Fruit fly (Drosophila melanogaster) whole organism, embryonic: ENCODE results near the gene hyd.

Source experiments
- B-H2 ChIP-seq: fragments of 200-800 bp; sonication (Bioruptor generic); optimal IDR thresholded peaks from 2 replicates; lab custom pipeline; 2018; ENCODE audit warnings: missing biosample characterization, mild to moderate bottlenecking, missing genetic modification characterization
- CG10431 ChIP-seq: fragments of 200-800 bp; sonication (Bioruptor generic); optimal IDR thresholded peaks from 3 replicates; lab custom pipeline; 2018; ENCODE audit warnings: missing biosample characterization, mild to moderate bottlenecking, missing genetic modification characterization
- CG11456 ChIP-seq: fragments of 200-800 bp; sonication (Bioruptor generic); IDR thresholded peaks from 3 replicates; pipeline ENCODE4 v1.3.6; 2022; ENCODE audit warnings: missing biosample characterization, missing genetic modification characterization
- CG12104 ChIP-seq: fragments of 200-800 bp; sonication (Bioruptor generic); optimal IDR thresholded peaks from 3 replicates; lab custom pipeline; 2016; ENCODE audit warnings: missing biosample characterization, missing genetic modification characterization
- CG13296 ChIP-seq: fragments of 200-800 bp; sonication (Bioruptor generic); optimal IDR thresholded peaks from 3 replicates; lab custom pipeline; 2018; ENCODE audit warnings: missing biosample characterization, mild to moderate bottlenecking, missing genetic modification characterization
- CG15011 ChIP-seq: fragments of 200-800 bp; sonication (Bioruptor generic); optimal IDR thresholded peaks from 3 replicates; lab custom pipeline; 2018; ENCODE audit warnings: missing biosample characterization, mild to moderate bottlenecking, missing genetic modification characterization
- CG1603 ChIP-seq: fragments of 200-800 bp; sonication (Bioruptor generic); optimal IDR thresholded peaks from 2 replicates; lab custom pipeline; 2019; ENCODE audit warnings: missing biosample characterization, mild to moderate bottlenecking, missing genetic modification characterization, moderate library complexity
- CG17912 ChIP-seq: fragments of 200-800 bp; sonication (Bioruptor generic); optimal IDR thresholded peaks from 2 replicates; lab custom pipeline; 2018; ENCODE audit warnings: missing biosample characterization, mild to moderate bottlenecking, missing genetic modification characterization
- CG18619 ChIP-seq: fragments of 200-800 bp; sonication (Bioruptor generic); optimal IDR thresholded peaks from 3 replicates; lab custom pipeline; 2017; ENCODE audit warnings: missing biosample characterization, mild to moderate bottlenecking, missing genetic modification characterization
- CG3065 ChIP-seq: fragments of 200-800 bp; sonication (Bioruptor generic); optimal IDR thresholded peaks from 2 replicates; lab custom pipeline; 2016; ENCODE audit warnings: missing biosample characterization, missing genetic modification characterization
- CG32772 ChIP-seq: fragments of 200-800 bp; sonication (Bioruptor generic); IDR thresholded peaks from 2 replicates; pipeline ENCODE4 v1.3.6; 2022; ENCODE audit warnings: missing biosample characterization, missing genetic modification characterization
- CG3281 ChIP-seq: fragments of 200-800 bp; sonication (Bioruptor generic); optimal IDR thresholded peaks from 3 replicates; lab custom pipeline; 2017; ENCODE audit warnings: missing biosample characterization, mild to moderate bottlenecking, missing genetic modification characterization
- CG3995 ChIP-seq: fragments of 200-800 bp; sonication (Bioruptor generic); optimal IDR thresholded peaks from 3 replicates; lab custom pipeline; 2016; ENCODE audit warnings: missing biosample characterization, missing genetic modification characterization
- CG43689 ChIP-seq: fragments of 200-800 bp; sonication (Bioruptor generic); IDR thresholded peaks from 2 replicates; pipeline ENCODE4 v1.3.6; 2022; ENCODE audit warnings: missing biosample characterization, missing genetic modification characterization
- CG4424 ChIP-seq: fragments of 200-800 bp; sonication (Bioruptor generic); optimal IDR thresholded peaks from 3 replicates; lab custom pipeline; 2016; ENCODE audit warnings: missing biosample characterization, missing genetic modification characterization
- CG4730 ChIP-seq: fragments of 200-800 bp; sonication (Bioruptor generic); IDR thresholded peaks from 2 replicates; pipeline ENCODE4 v1.3.6; 2022; ENCODE audit warnings: missing biosample characterization, missing genetic modification characterization
- CG6791 ChIP-seq: fragments of 200-800 bp; sonication (Bioruptor generic); IDR thresholded peaks from 3 replicates; pipeline ENCODE4 v1.3.6; 2022; ENCODE audit warnings: missing biosample characterization, missing genetic modification characterization; ENCODE audit not compliant: partially characterized antibody
- CG6854 ChIP-seq: fragments of 200-800 bp; sonication (Bioruptor generic); optimal IDR thresholded peaks from 3 replicates; lab custom pipeline; 2017; ENCODE audit warnings: missing biosample characterization, mild to moderate bottlenecking, missing genetic modification characterization
- CG7987 ChIP-seq: fragments of 200-800 bp; sonication (Bioruptor generic); optimal IDR thresholded peaks from 2 replicates; lab custom pipeline; 2018; ENCODE audit warnings: missing biosample characterization, mild to moderate bottlenecking, missing genetic modification characterization, moderate library complexity
- CG8924 ChIP-seq: fragments of 200-800 bp; optimal IDR thresholded peaks from 3 replicates; lab custom pipeline; 2019; ENCODE audit warnings: missing biosample characterization, mild to moderate bottlenecking, missing genetic modification characterization, moderate library complexity
- CG9437 ChIP-seq: fragments of 200-800 bp; sonication (Bioruptor generic); optimal IDR thresholded peaks from 2 replicates; lab custom pipeline; 2018; ENCODE audit warnings: missing biosample characterization, mild to moderate bottlenecking, missing genetic modification characterization
- CHES-1-like ChIP-seq: fragments of 200-800 bp; sonication (Bioruptor generic); optimal IDR thresholded peaks from 2 replicates; lab custom pipeline; 2016; ENCODE audit warnings: missing biosample characterization, missing genetic modification characterization
- Camta ChIP-seq: fragments of 200-800 bp; sonication (Bioruptor generic); optimal IDR thresholded peaks from 2 replicates; lab custom pipeline; 2016; ENCODE audit warnings: missing biosample characterization, missing genetic modification characterization
- Dp ChIP-seq: fragments of 200-800 bp; sonication (Bioruptor generic); optimal IDR thresholded peaks from 2 replicates; lab custom pipeline; 2018; ENCODE audit warnings: missing biosample characterization, mild to moderate bottlenecking, missing genetic modification characterization, moderate library complexity
- Drgx ChIP-seq: fragments of 200-800 bp; sonication (Bioruptor generic); IDR thresholded peaks from 2 replicates; pipeline ENCODE4 v1.3.6; 2022; ENCODE audit warnings: missing biosample characterization, missing genetic modification characterization
- Hr39 ChIP-seq: fragments of >200 bp; optimal IDR thresholded peaks from 2 replicates; lab custom pipeline; 2017
- Lhr ChIP-seq: fragments of 200-800 bp; sonication (Bioruptor generic); optimal IDR thresholded peaks from 3 replicates; lab custom pipeline; 2017; ENCODE audit warnings: mild to moderate bottlenecking, missing biosample characterization, missing genetic modification reagents, missing genetic modification characterization
- MESR4 ChIP-seq: fragments of 200-800 bp; sonication (Bioruptor generic); optimal IDR thresholded peaks from 2 replicates; lab custom pipeline; 2018; ENCODE audit warnings: missing biosample characterization, mild to moderate bottlenecking, missing genetic modification characterization, moderate library complexity
- Nf-YA ChIP-seq: fragments of 200-800 bp; sonication (Bioruptor generic); IDR thresholded peaks from 2 replicates; pipeline ENCODE4 v1.3.6; 2022; ENCODE audit warnings: missing biosample characterization, missing genetic modification characterization
- Nf-YC ChIP-seq: fragments of 200-800 bp; optimal IDR thresholded peaks from 3 replicates; lab custom pipeline; 2019; ENCODE audit warnings: missing biosample characterization, mild to moderate bottlenecking, missing genetic modification characterization, moderate library complexity
- Ptx1 ChIP-seq: fragments of 200-800 bp; sonication (Bioruptor generic); IDR thresholded peaks from 2 replicates; pipeline ENCODE4 v1.3.6; 2022; ENCODE audit warnings: missing biosample characterization, missing genetic modification characterization
- Sry-δ ChIP-seq: fragments of 200-800 bp; sonication (Bioruptor generic); optimal IDR thresholded peaks from 2 replicates; lab custom pipeline; 2016; ENCODE audit warnings: missing biosample characterization, missing genetic modification characterization
- ara ChIP-seq: fragments of 200-800 bp; sonication (Bioruptor generic); IDR thresholded peaks from 2 replicates; pipeline ENCODE4 v1.3.6; 2022; ENCODE audit warnings: missing biosample characterization, missing genetic modification characterization
- bowl ChIP-seq: fragments of 200-800 bp; sonication (Bioruptor generic); IDR thresholded peaks from 2 replicates; pipeline ENCODE4 v1.3.6; 2022; ENCODE audit warnings: missing biosample characterization, missing genetic modification characterization
- bsh ChIP-seq, 2 experiments: fragments of 200-800 bp; sonication (Bioruptor generic); optimal IDR thresholded peaks; 2 replicates each; lab custom pipeline; 2017 to 2018; ENCODE audit warnings: mild to moderate bottlenecking in 2 of 2, missing biosample characterization in 2 of 2, missing genetic modification characterization in 2 of 2, moderate library complexity in 1 of 2
- chm ChIP-seq: fragments of 200-800 bp; sonication (Bioruptor generic); IDR thresholded peaks from 2 replicates; pipeline ENCODE4 v1.3.6; 2022; ENCODE audit warnings: missing biosample characterization, missing genetic modification characterization
- crc ChIP-seq: fragments of 200-800 bp; sonication (Bioruptor generic); optimal IDR thresholded peaks from 2 replicates; lab custom pipeline; 2016; ENCODE audit warnings: missing biosample characterization, missing genetic modification characterization
- dati ChIP-seq: fragments of 200-800 bp; sonication (Bioruptor generic); IDR thresholded peaks from 2 replicates; pipeline ENCODE4 v1.3.6; 2022; ENCODE audit warnings: missing biosample characterization, missing genetic modification characterization
- eve ChIP-seq, 2 experiments: fragments of >200 bp; optimal IDR thresholded peaks; 2 replicates each; lab custom pipeline; 2017; ENCODE audit warnings: missing biosample characterization in 2 of 2, missing genetic modification characterization in 2 of 2
- ftz-f1 ChIP-seq: fragments of 200-800 bp; sonication (Bioruptor generic); optimal IDR thresholded peaks from 2 replicates; lab custom pipeline; 2016; ENCODE audit warnings: missing biosample characterization, missing genetic modification characterization
- gcm2 ChIP-seq: fragments of 200-800 bp; sonication (Bioruptor generic); optimal IDR thresholded peaks from 2 replicates; lab custom pipeline; 2016; ENCODE audit warnings: missing biosample characterization, missing genetic modification characterization
- hb ChIP-seq: fragments of 200-800 bp; sonication (Bioruptor generic); IDR thresholded peaks from 3 replicates; pipeline ENCODE4 v1.3.6; 2022; ENCODE audit warnings: missing biosample characterization, missing genetic modification characterization; ENCODE audit not compliant: partially characterized antibody
- jing ChIP-seq: fragments of 200-800 bp; sonication (Bioruptor generic); optimal IDR thresholded peaks from 2 replicates; lab custom pipeline; 2018; ENCODE audit warnings: missing biosample characterization, mild to moderate bottlenecking, missing genetic modification characterization
- kah ChIP-seq: fragments of 200-800 bp; sonication (Bioruptor generic); optimal IDR thresholded peaks from 2 replicates; lab custom pipeline; 2018; ENCODE audit warnings: missing biosample characterization, mild to moderate bottlenecking, missing genetic modification characterization
- oc ChIP-seq: fragments of 200-800 bp; sonication (Bioruptor generic); optimal IDR thresholded peaks from 2 replicates; lab custom pipeline; 2018; ENCODE audit warnings: missing biosample characterization, mild to moderate bottlenecking, missing genetic modification characterization, moderate library complexity
- otp ChIP-seq: fragments of 200-800 bp; sonication (Bioruptor generic); IDR thresholded peaks from 3 replicates; pipeline ENCODE4, ENCODE4 v1.3.6; 2022; ENCODE audit warnings: missing biosample characterization, missing genetic modification characterization
- pnt ChIP-seq: fragments of 200-800 bp; sonication (Bioruptor generic); optimal IDR thresholded peaks from 3 replicates; lab custom pipeline; 2016; ENCODE audit warnings: missing biosample characterization, missing genetic modification characterization
- pzg ChIP-seq: fragments of 200-800 bp; sonication (Bioruptor generic); optimal IDR thresholded peaks from 3 replicates; lab custom pipeline; 2018; ENCODE audit warnings: missing biosample characterization, mild to moderate bottlenecking, missing genetic modification characterization, moderate library complexity
- ttk ChIP-seq: fragments of 200-800 bp; sonication (Bioruptor generic); IDR thresholded peaks from 2 replicates; pipeline ENCODE4 v2.1.2; 2022; ENCODE audit warnings: missing biosample characterization, missing genetic modification characterization
- unpg ChIP-seq: fragments of 200-800 bp; sonication (Bioruptor generic); optimal IDR thresholded peaks from 3 replicates; lab custom pipeline; 2018; ENCODE audit warnings: missing biosample characterization, mild to moderate bottlenecking, missing genetic modification characterization, moderate library complexity
- yki ChIP-seq: fragments of >200 bp; optimal IDR thresholded peaks from 3 replicates; lab custom pipeline; 2018
- zen ChIP-seq: fragments of 200-800 bp; sonication (Bioruptor generic); optimal IDR thresholded peaks from 3 replicates; lab custom pipeline; 2018; ENCODE audit warnings: missing biosample characterization, mild to moderate bottlenecking, missing genetic modification characterization, moderate library complexity

The hyd gene

dm6 chr3R:9702567-9702966, 22.8 kb downstream of the hyd start (continued):
- TF ChIP-seq Camta (GFP tag; lab: Kevin White, UChicago), result peak; percentile 82
- TF ChIP-seq MESR4, result peak; percentile 40
- peak; percentile 6 for TF ChIP-seq pzg (GFP tag; lab: Kevin White, UChicago)
- no peak for TF ChIP-seq CG6791
- peak; percentile 79 for TF ChIP-seq CG12104 (GFP tag; lab: Kevin White, UChicago)
- TF ChIP-seq Ptx1, result no peak
- TF ChIP-seq zen (tag; lab: Kevin White, UChicago), result peak; percentile 81
- TF ChIP-seq CG4424 (GFP tag; lab: Kevin White, UChicago), result peak; percentile 88
- TF ChIP-seq CG10431 (GFP tag; lab: Kevin White, UChicago), result peak; percentile 27
- no peak for TF ChIP-seq Hr39 (lab: Kevin White, UChicago)
- TF ChIP-seq CG9437 (GFP tag; lab: Kevin White, UChicago), result peak; percentile 78
- TF ChIP-seq CG4730, result no peak
- TF ChIP-seq CG8924 (tag; lab: Kevin White, UChicago), result peak; percentile 92
- peak; percentile 89 for TF ChIP-seq oc (tag; lab: Kevin White, UChicago)
- peak; percentile 58 for TF ChIP-seq kah (GFP tag; lab: Kevin White, UChicago)
- peak; percentile 87 for TF ChIP-seq CG13296 (GFP tag; lab: Kevin White, UChicago)
- TF ChIP-seq unpg (GFP tag; lab: Kevin White, UChicago), result peak; percentile 95
- no peak for TF ChIP-seq ara (GFP tag; lab: Robert Waterston, UW)
- no peak for TF ChIP-seq chm (GFP tag; lab: Robert Waterston, UW)
- TF ChIP-seq ftz-f1 (GFP tag; lab: Kevin White, UChicago), result no peak
- TF ChIP-seq CG18619, result peak; percentile 89
- no peak for TF ChIP-seq otp (GFP tag; lab: Robert Waterston, UW)
- peak; percentile 65 for TF ChIP-seq crc
- TF ChIP-seq CHES-1-like, result peak; percentile 79
- TF ChIP-seq CG3995 (GFP tag; lab: Kevin White, UChicago), result peak; percentile 56
- TF ChIP-seq CG17912 (GFP tag; lab: Kevin White, UChicago), result no peak
- TF ChIP-seq Sry-δ (GFP tag; lab: Kevin White, UChicago), result peak; percentile 52
- no peak for TF ChIP-seq CG32772 (GFP tag; lab: Robert Waterston, UW)
- TF ChIP-seq ttk (GFP tag; lab: Robert Waterston, UW), result no peak
- no peak for TF ChIP-seq Dp (GFP tag; lab: Kevin White, UChicago)
- no peak for TF ChIP-seq dati
- TF ChIP-seq gcm2 (GFP tag; lab: Kevin White, UChicago), result peak; percentile 85
- TF ChIP-seq Drgx (GFP tag; lab: Robert Waterston, UW), result no peak
- TF ChIP-seq eve (GFP tag; optimal IDR thresholded peaks at IDR 0.05; lab: Kevin White, UChicago), result no peak
- TF ChIP-seq yki (lab: Kevin White, UChicago), result no peak
- TF ChIP-seq bsh (GFP tag; optimal IDR thresholded peaks at IDR 0.05; lab: Kevin White, UChicago), result peak in 1 of 2 experiments; percentile 90
- peak; percentile 89 for TF ChIP-seq CG1603 (tag; lab: Kevin White, UChicago)
- peak; percentile 73 for TF ChIP-seq pnt (GFP tag; lab: Kevin White, UChicago)
- TF ChIP-seq CG6854, result peak; percentile 84
- TF ChIP-seq CG15011 (GFP tag; lab: Kevin White, UChicago), result peak; percentile 86
- no peak for TF ChIP-seq hb
- TF ChIP-seq jing (GFP tag; lab: Kevin White, UChicago), result peak; percentile 83
- TF ChIP-seq CG3065 (GFP tag; lab: Kevin White, UChicago), result peak; percentile 69
- no peak for TF ChIP-seq CG43689 (GFP tag; lab: Robert Waterston, UW)
- peak; percentile 86 for TF ChIP-seq CG7987 (GFP tag; lab: Kevin White, UChicago)
- TF ChIP-seq Nf-YC (tag; lab: Kevin White, UChicago), result peak; percentile 27
- no peak for TF ChIP-seq CG11456 (GFP tag; lab: Robert Waterston, UW)
- TF ChIP-seq CG3281 (GFP tag; lab: Kevin White, UChicago), result peak; percentile 90
- TF ChIP-seq Nf-YA (GFP tag; lab: Robert Waterston, UW), result no peak
- no peak for TF ChIP-seq bowl
- TF ChIP-seq Lhr (GFP tag; lab: Kevin White, UChicago), result peak; percentile 57
- TF ChIP-seq B-H2, result peak; percentile 60
